Fruit fly (Drosophila melanogaster) whole organism, wandering third instar larva: ENCODE results near the gene CG10602.

ENCODE experiments used
- Abd-B ChIP-seq: fragments of >200 bp; optimal IDR thresholded peaks from 2 replicates; lab custom pipeline; 2017; ENCODE audit warnings: missing biosample characterization, missing genetic modification characterization
- CG32264 ChIP-seq: fragments of 200-800 bp; sonication (Bioruptor generic); optimal IDR thresholded peaks from 2 replicates; lab custom pipeline; 2016; ENCODE audit warnings: missing biosample characterization, missing genetic modification characterization
- CG9705 ChIP-seq: fragments of 200-800 bp; sonication (Bioruptor generic); optimal IDR thresholded peaks from 2 replicates; lab custom pipeline; 2018; ENCODE audit warnings: missing biosample characterization, mild to moderate bottlenecking, missing genetic modification characterization
- Dfd ChIP-seq: fragments of >200 bp; optimal IDR thresholded peaks from 2 replicates; lab custom pipeline; 2017; ENCODE audit warnings: missing biosample characterization, missing genetic modification characterization
- Dif ChIP-seq: fragments of 200-275, 200-300 bp; sonication (Bioruptor generic); optimal IDR thresholded peaks from 2 replicates; lab custom pipeline; 2018; ENCODE audit warnings: missing biosample characterization, missing genetic modification characterization; ENCODE audit not compliant: partially characterized antibody
- HLH106 ChIP-seq: fragments of 200-800 bp; optimal IDR thresholded peaks from 3 replicates; lab custom pipeline; 2019; ENCODE audit warnings: missing biosample characterization, mild to moderate bottlenecking, missing genetic modification characterization, moderate library complexity
- Hnf4 ChIP-seq: fragments of 200-800 bp; sonication (Bioruptor generic); optimal IDR thresholded peaks from 2 replicates; lab custom pipeline; 2016; ENCODE audit warnings: missing biosample characterization, mild to moderate bottlenecking, missing genetic modification characterization
- Jra ChIP-seq: sonication (Bioruptor generic); optimal IDR thresholded peaks from 2 replicates; lab custom pipeline; 2016; ENCODE audit warnings: missing biosample characterization, missing genetic modification characterization
- Myc ChIP-seq: fragments of >200 bp; optimal IDR thresholded peaks from 2 replicates; lab custom pipeline; 2017
- N ChIP-seq: fragments of >200 bp; optimal IDR thresholded peaks from 2 replicates; lab custom pipeline; 2018; ENCODE audit warnings: missing biosample characterization, missing external identifiers, missing genetic modification characterization
- OdsH ChIP-seq: fragments of 200-800 bp; sonication (Bioruptor generic); optimal IDR thresholded peaks from 2 replicates; lab custom pipeline; 2016; ENCODE audit warnings: missing biosample characterization, mild to moderate bottlenecking, missing genetic modification characterization
- Sp1 ChIP-seq: fragments of 200-800 bp; sonication (Bioruptor generic); optimal IDR thresholded peaks from 3 replicates; lab custom pipeline; 2019; ENCODE audit warnings: missing biosample characterization, mild to moderate bottlenecking, missing genetic modification characterization, moderate library complexity
- Vsx2 ChIP-seq: fragments of 200-300, 225-300 bp; sonication (Bioruptor generic); optimal IDR thresholded peaks from 2 replicates; lab custom pipeline; 2018; ENCODE audit warnings: missing biosample characterization, missing genetic modification characterization; ENCODE audit not compliant: partially characterized antibody
- br ChIP-seq: fragments of 200-800 bp; sonication (Bioruptor generic); optimal IDR thresholded peaks from 2 replicates; lab custom pipeline; 2016; ENCODE audit warnings: missing biosample characterization, missing genetic modification characterization
- brk ChIP-seq: fragments of 200-800 bp; sonication (Bioruptor generic); optimal IDR thresholded peaks from 2 replicates; lab custom pipeline; 2016; ENCODE audit warnings: missing biosample characterization, mild to moderate bottlenecking, missing genetic modification characterization
- dl ChIP-seq, 2 experiments: fragments of 175-275, 200-275 bp in 1 of 2; fragments of 200-275 bp in 1 of 2; sonication (Bioruptor generic); optimal IDR thresholded peaks; lab custom pipeline; 2018; ENCODE audit warnings: mild to moderate bottlenecking in 2 of 2, missing biosample characterization in 2 of 2, missing genetic modification characterization in 2 of 2, moderate library complexity in 2 of 2; ENCODE audit not compliant: partially characterized antibody in 2 of 2, insufficient read depth in 1 of 2
- dmrt93B ChIP-seq: fragments of 200-800 bp; sonication (Bioruptor generic); optimal IDR thresholded peaks from 2 replicates; lab custom pipeline; 2018; ENCODE audit warnings: missing biosample characterization, mild to moderate bottlenecking, missing genetic modification characterization
- ey ChIP-seq: fragments of 200-800 bp; sonication (Bioruptor generic); optimal IDR thresholded peaks from 2 replicates; lab custom pipeline; 2016; ENCODE audit warnings: missing biosample characterization, missing genetic modification characterization
- foxo ChIP-seq, 2 experiments: fragments of 200-800 bp; sonication (Bioruptor generic); optimal IDR thresholded peaks; 2 replicates in 1 of 2; 3 replicates in 1 of 2; lab custom pipeline; 2016 to 2017; ENCODE audit warnings: missing biosample characterization in 2 of 2, missing genetic modification characterization in 2 of 2
- fru ChIP-seq: fragments of 200-800 bp; sonication (Bioruptor generic); optimal IDR thresholded peaks from 3 replicates; lab custom pipeline; 2016; ENCODE audit warnings: missing biosample characterization, mild to moderate bottlenecking, missing genetic modification characterization
- h ChIP-seq: fragments of 200-800 bp; sonication (Bioruptor generic); optimal IDR thresholded peaks from 3 replicates; lab custom pipeline; 2016; ENCODE audit warnings: missing biosample characterization, mild to moderate bottlenecking, missing genetic modification characterization
- jim ChIP-seq: fragments of 175-275, 200-325 bp; sonication (Bioruptor generic); optimal IDR thresholded peaks from 2 replicates; lab custom pipeline; 2016; ENCODE audit warnings: missing biosample characterization, mild to moderate bottlenecking, missing genetic modification characterization
- pan ChIP-seq: fragments of >200 bp; optimal IDR thresholded peaks from 2 replicates; lab custom pipeline; 2017
- psq ChIP-seq: fragments of 200-800 bp; sonication (Bioruptor generic); optimal IDR thresholded peaks from 3 replicates; lab custom pipeline; 2017; ENCODE audit warnings: missing biosample characterization, mild to moderate bottlenecking, missing genetic modification characterization, moderate library complexity
- rgr ChIP-seq: fragments of 200-800 bp; sonication (Bioruptor generic); optimal IDR thresholded peaks from 3 replicates; lab custom pipeline; 2016; ENCODE audit warnings: missing biosample characterization, mild to moderate bottlenecking, missing genetic modification characterization
- sage ChIP-seq: fragments of 200-800 bp; sonication (Bioruptor generic); optimal IDR thresholded peaks from 2 replicates; lab custom pipeline; 2016; ENCODE audit warnings: missing biosample characterization, mild to moderate bottlenecking, missing genetic modification characterization
- sv ChIP-seq: fragments of 200-800 bp; sonication (Bioruptor generic); optimal IDR thresholded peaks from 3 replicates; lab custom pipeline; 2016; ENCODE audit warnings: missing biosample characterization, missing genetic modification characterization
- tai ChIP-seq: sonication (Bioruptor generic); optimal IDR thresholded peaks from 2 replicates; lab custom pipeline; 2016; ENCODE audit warnings: missing biosample characterization, missing genetic modification characterization
- woc ChIP-seq: sonication (Bioruptor generic); optimal IDR thresholded peaks from 2 replicates; lab custom pipeline; 2016; ENCODE audit warnings: missing biosample characterization, mild to moderate bottlenecking, missing genetic modification characterization

CG10602 gene

DNA sequence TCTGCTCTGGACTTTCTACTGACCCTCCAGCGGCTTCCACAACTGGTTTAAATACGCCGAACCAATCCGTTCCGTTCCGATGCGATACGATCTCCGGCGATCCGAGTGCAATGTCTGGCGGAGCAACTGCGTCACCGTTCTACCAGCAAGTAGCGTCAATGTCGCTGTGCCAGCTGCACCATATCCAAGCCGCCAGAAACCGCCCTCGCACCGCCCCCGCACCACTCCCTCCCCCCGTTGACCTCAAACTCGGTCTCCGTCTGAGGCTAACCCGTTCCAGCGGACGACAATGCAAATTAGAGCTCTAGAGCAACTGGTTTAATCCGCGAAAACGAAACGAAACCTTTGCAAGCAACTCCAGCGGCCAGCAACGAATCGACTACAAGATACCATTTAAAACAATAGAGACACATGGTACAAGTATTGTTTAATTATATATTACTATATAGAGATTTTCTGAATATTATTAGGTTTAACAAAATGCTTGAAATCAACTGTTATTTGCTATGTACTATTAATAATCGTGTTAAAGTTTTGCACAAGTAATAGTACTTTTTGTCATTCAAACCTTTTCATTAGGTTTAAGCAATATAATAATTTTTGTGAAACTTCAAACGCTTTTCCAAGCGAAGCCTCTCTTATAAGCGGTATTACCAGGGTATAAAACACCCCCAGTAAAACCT lies 47.9 kb downstream of the CG10602 start, which contains the start of the genes CG10570 and CG42502:
CG10570 (minus strand) TSS at position 293 of the 683 bp plus-strand sequence.
CG42502 (minus strand) TSS at position 293 of the 683 bp plus-strand sequence.
- TF ChIP-seq CG9705 (GFP tag; lab: Kevin White, UChicago), result no peak
- no peak for TF ChIP-seq br (GFP tag; lab: Kevin White, UChicago)
- peak; percentile 27 for TF ChIP-seq Sp1 (GFP tag; lab: Kevin White, UChicago)
- TF ChIP-seq HLH106 (tag; lab: Kevin White, UChicago), result peak; percentile 41
- no peak for TF ChIP-seq dl (GFP tag; optimal IDR thresholded peaks at IDR 0.05; lab: Kevin White, UChicago; ENCODE audit: insufficient read depth in 1 of 2, partially characterized antibody in 2 of 2)
- TF ChIP-seq Dif (GFP tag; lab: Kevin White, UChicago), result peak; percentile 2
- peak; percentile 34 for TF ChIP-seq pan (lab: Kevin White, UChicago)

DNA sequence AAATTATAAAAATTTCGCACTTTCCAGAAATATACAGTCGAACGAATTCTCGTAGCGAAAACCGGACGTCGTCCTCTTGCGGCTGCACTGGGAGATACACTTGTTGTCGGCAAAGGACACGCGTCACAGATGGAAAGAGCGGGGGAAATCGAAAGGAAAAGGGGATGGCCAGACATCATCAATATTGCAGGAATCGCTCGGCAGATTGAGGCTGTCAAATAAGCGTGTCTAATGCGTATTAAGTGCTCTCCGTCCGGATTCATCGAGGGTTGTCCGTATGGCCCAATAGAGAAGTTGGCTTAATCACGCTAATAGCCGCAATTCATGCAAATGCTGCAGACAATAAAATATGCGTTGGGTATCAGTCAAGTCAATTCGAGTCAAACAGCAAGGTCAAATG lies 49.6 kb downstream of the CG10602 start:
- TF ChIP-seq br (GFP tag; lab: Kevin White, UChicago), result no peak
- no peak for TF ChIP-seq brk (GFP tag; lab: Kevin White, UChicago)
- no peak for TF ChIP-seq rgr (GFP tag; lab: Kevin White, UChicago)
- no peak for TF ChIP-seq CG32264 (GFP tag; lab: Kevin White, UChicago)
- TF ChIP-seq Abd-B (GFP tag; lab: Kevin White, UChicago), result no peak
- TF ChIP-seq Dfd (GFP tag; lab: Kevin White, UChicago), result no peak
- TF ChIP-seq Hnf4, result no peak
- TF ChIP-seq Vsx2, result no peak
- TF ChIP-seq foxo (GFP tag; optimal IDR thresholded peaks at IDR 0.05; lab: Kevin White, UChicago), result no peak

DNA sequence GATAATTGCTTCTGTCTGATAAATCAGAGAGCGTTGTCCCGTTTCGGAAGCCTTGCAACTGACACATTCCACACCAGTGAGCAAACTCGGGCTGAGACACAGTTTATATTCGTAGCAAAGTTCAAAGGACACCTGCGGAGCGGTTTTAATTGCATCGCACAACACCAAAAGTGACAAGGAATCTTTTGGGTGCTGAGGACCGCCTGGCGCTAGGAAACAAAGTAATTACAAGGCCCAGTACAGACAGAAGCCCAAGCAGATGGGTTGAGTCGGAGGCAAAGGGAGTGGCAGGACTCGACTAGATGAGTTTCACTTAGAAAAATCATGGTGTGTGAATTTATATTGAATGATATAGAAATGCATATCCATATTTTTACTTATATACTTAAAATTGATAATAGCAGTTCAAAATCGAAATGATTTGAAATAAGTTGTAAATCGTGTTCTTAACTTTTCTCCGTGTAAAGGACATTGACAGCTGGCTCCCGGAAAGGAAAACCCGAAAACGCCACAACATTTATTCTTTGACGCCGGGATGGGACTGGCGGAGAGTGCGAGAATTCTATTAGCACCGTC lies 50.2 kb downstream of the CG10602 start:
- no peak for TF ChIP-seq CG9705 (GFP tag; lab: Kevin White, UChicago)
- no peak for TF ChIP-seq Sp1 (GFP tag; lab: Kevin White, UChicago)
- TF ChIP-seq rgr (GFP tag; lab: Kevin White, UChicago), result no peak
- no peak for TF ChIP-seq dl (GFP tag; optimal IDR thresholded peaks at IDR 0.05; lab: Kevin White, UChicago; ENCODE audit: insufficient read depth in 1 of 2, partially characterized antibody in 2 of 2)
- no peak for TF ChIP-seq jim
- no peak for TF ChIP-seq Myc
- no peak for TF ChIP-seq Abd-B (GFP tag; lab: Kevin White, UChicago)
- TF ChIP-seq psq (GFP tag; lab: Kevin White, UChicago), result no peak
- TF ChIP-seq fru, result no peak
- no peak for TF ChIP-seq woc (GFP tag; lab: Kevin White, UChicago)

- TF ChIP-seq N (GFP tag; lab: Kevin White, UChicago) (no peak), OdsH (GFP tag; lab: Kevin White, UChicago) (peak; percentile 17), brk (GFP tag; lab: Kevin White, UChicago) (peak; percentile 16), HLH106 (tag; lab: Kevin White, UChicago) (peak; percentile 61), Jra (peak; percentile 8), psq (GFP tag; lab: Kevin White, UChicago) (peak; percentile 38), h (GFP tag; lab: Kevin White, UChicago) (peak; percentile 65), sv (no peak), br (GFP tag; lab: Kevin White, UChicago) (peak; percentile 36), dmrt93B (GFP tag; lab: Kevin White, UChicago) (peak; percentile 50), Sp1 (GFP tag; lab: Kevin White, UChicago) (peak; percentile 54), ey (GFP tag; lab: Kevin White, UChicago) (peak; percentile 54), woc (GFP tag; lab: Kevin White, UChicago) (peak; percentile 42), Hnf4 (peak; percentile 55), CG9705 (GFP tag; lab: Kevin White, UChicago) (no peak), tai (peak; percentile 32), sage (GFP tag; lab: Kevin White, UChicago) (no peak), CG32264 (GFP tag; lab: Kevin White, UChicago) (no peak), fru (peak; percentile 59), Dfd (GFP tag; lab: Kevin White, UChicago) (no peak), foxo (GFP tag; optimal IDR thresholded peaks at IDR 0.05; lab: Kevin White, UChicago) (peak in 1 of 2 experiments; percentile 68), rgr (GFP tag; lab: Kevin White, UChicago) (peak; percentile 50)
Measured at dm6 chr2L:18805637-18806403, 53.2 kb downstream of the CG10602 start.
